Worm (Caenorhabditis elegans) whole organism, L3 larva: Measurements from ENCODE around the gene C14B9.2.

Source experiments
- R02D3.7 ChIP-seq: fragments of 150-350 bp; optimal IDR thresholded peaks from 2 replicates; lab custom pipeline; 2014; ENCODE audit warnings: missing biosample characterization, missing genetic modification characterization
- ZK546.5 ChIP-seq: sonication (generic microtip); optimal IDR thresholded peaks from 2 replicates; lab custom pipeline; 2017; ENCODE audit warnings: missing biosample characterization, missing genetic modification characterization
- aly-2 ChIP-seq: fragments of 150-350 bp; optimal IDR thresholded peaks from 2 replicates; lab custom pipeline; 2014; ENCODE audit warnings: missing biosample characterization, missing genetic modification characterization
- ama-1 ChIP-seq: fragments of 150-350 bp; optimal IDR thresholded peaks from 2 replicates; lab custom pipeline; 2018
- ceh-16 ChIP-seq: sonication (generic microtip); optimal IDR thresholded peaks from 2 replicates; lab custom pipeline; 2017; ENCODE audit warnings: missing biosample characterization, missing genetic modification characterization
- ceh-28 ChIP-seq: fragments of 150-350 bp; optimal IDR thresholded peaks from 2 replicates; lab custom pipeline; 2014; ENCODE audit warnings: missing biosample characterization, missing genetic modification reagents, missing genetic modification characterization
- ceh-82 ChIP-seq: fragments of 150-350 bp; optimal IDR thresholded peaks from 2 replicates; lab custom pipeline; 2014; ENCODE audit warnings: missing biosample characterization, missing genetic modification characterization
- ceh-9 ChIP-seq: sonication (generic microtip); optimal IDR thresholded peaks from 2 replicates; lab custom pipeline; 2018; ENCODE audit warnings: missing biosample characterization, missing genetic modification characterization
- daf-12 ChIP-seq: fragments of 150-350 bp; optimal IDR thresholded peaks from 2 replicates; lab custom pipeline; 2014; ENCODE audit warnings: missing biosample characterization, missing genetic modification reagents, missing genetic modification characterization
- egl-27 ChIP-seq: sonication (generic microtip); optimal IDR thresholded peaks from 4 replicates; lab custom pipeline; 2017; ENCODE audit warnings: missing biosample characterization, missing genetic modification reagents, missing genetic modification characterization
- egl-5 ChIP-seq: fragments of 150-350 bp; optimal IDR thresholded peaks from 2 replicates; lab custom pipeline; 2017; ENCODE audit warnings: missing biosample characterization, missing genetic modification reagents, missing genetic modification characterization, inconsistent platforms
- elt-1 ChIP-seq: fragments of 150-350 bp; optimal IDR thresholded peaks from 2 replicates; lab custom pipeline; 2014; ENCODE audit warnings: missing biosample characterization, missing genetic modification characterization
- elt-2 ChIP-seq: sonication (generic microtip); optimal IDR thresholded peaks from 2 replicates; lab custom pipeline; 2016; ENCODE audit warnings: missing genetic modification reagents, mild to moderate bottlenecking, missing genetic modification characterization, missing compliant biosample characterization
- elt-3 ChIP-seq, 3 experiments: fragments of 150-350 bp in 1 of 3; sonication (generic microtip) in 2 of 3; optimal IDR thresholded peaks; 2 replicates in 2 of 3; 4 replicates in 1 of 3; lab custom pipeline; 2014 to 2017; ENCODE audit warnings: missing biosample characterization in 3 of 3, missing genetic modification characterization in 3 of 3
- eor-1 ChIP-seq, 2 experiments: fragments of 150-350 bp; optimal IDR thresholded peaks; 2 replicates each; lab custom pipeline; 2014 to 2018; ENCODE audit warnings: missing biosample characterization in 2 of 2, missing genetic modification characterization in 2 of 2
- fkh-10 ChIP-seq: sonication (generic microtip); optimal IDR thresholded peaks from 2 replicates; lab custom pipeline; 2017; ENCODE audit warnings: missing biosample characterization, missing genetic modification reagents, missing genetic modification characterization
- fkh-2 ChIP-seq: fragments of 150-350 bp; optimal IDR thresholded peaks from 2 replicates; lab custom pipeline; 2014; ENCODE audit warnings: missing biosample characterization, missing genetic modification reagents, missing genetic modification characterization
- fos-1 ChIP-seq: fragments of 150-350 bp; optimal IDR thresholded peaks from 2 replicates; lab custom pipeline; 2014; ENCODE audit warnings: missing biosample characterization, missing genetic modification characterization
- hmg-11 ChIP-seq: sonication (generic microtip); optimal IDR thresholded peaks from 2 replicates; lab custom pipeline; 2016; ENCODE audit warnings: missing genetic modification characterization, missing compliant biosample characterization
- jun-1 ChIP-seq: fragments of 150-350 bp; optimal IDR thresholded peaks from 2 replicates; lab custom pipeline; 2014; ENCODE audit warnings: missing biosample characterization, missing genetic modification reagents, missing genetic modification characterization
- lin-15B ChIP-seq: fragments of 150-350 bp; optimal IDR thresholded peaks from 2 replicates; lab custom pipeline; 2014; ENCODE audit warnings: missing biosample characterization, missing genetic modification characterization
- lin-39 ChIP-seq: fragments of 150-350 bp; optimal IDR thresholded peaks from 2 replicates; lab custom pipeline; 2018; ENCODE audit warnings: missing biosample characterization, missing genetic modification reagents, missing genetic modification characterization
- lsy-12 ChIP-seq: sonication (generic microtip); optimal IDR thresholded peaks from 2 replicates; lab custom pipeline; 2016; ENCODE audit warnings: mild to moderate bottlenecking, missing genetic modification characterization, missing compliant biosample characterization
- mdl-1 ChIP-seq: fragments of 150-350 bp; optimal IDR thresholded peaks from 2 replicates; lab custom pipeline; 2014; ENCODE audit warnings: missing biosample characterization, missing genetic modification characterization
- mml-1 ChIP-seq: fragments of 150-350 bp; sonication (generic microtip); optimal IDR thresholded peaks from 3 replicates; lab custom pipeline; 2014; ENCODE audit warnings: missing biosample characterization, missing genetic modification characterization
- nfya-1 ChIP-seq: sonication (generic microtip); optimal IDR thresholded peaks from 2 replicates; lab custom pipeline; 2017; ENCODE audit warnings: missing genetic modification characterization, mild to moderate bottlenecking, missing compliant biosample characterization, antibody characterized with exemption, moderate library complexity; ENCODE audit not compliant: insufficient read depth
- nhr-11 ChIP-seq: fragments of 150-350 bp; optimal IDR thresholded peaks from 2 replicates; lab custom pipeline; 2014; ENCODE audit warnings: missing biosample characterization, missing genetic modification characterization
- nhr-12 ChIP-seq: fragments of 150-350 bp; optimal IDR thresholded peaks from 2 replicates; lab custom pipeline; 2014; ENCODE audit warnings: missing biosample characterization, missing genetic modification characterization
- nhr-23 ChIP-seq: fragments of 150-350 bp; optimal IDR thresholded peaks from 2 replicates; lab custom pipeline; 2014; ENCODE audit warnings: missing biosample characterization, missing genetic modification reagents, missing genetic modification characterization
- nhr-237 ChIP-seq: fragments of 150-350 bp; optimal IDR thresholded peaks from 2 replicates; lab custom pipeline; 2014; ENCODE audit warnings: missing biosample characterization, missing genetic modification characterization
- nhr-25 ChIP-seq: sonication (generic microtip); optimal IDR thresholded peaks from 2 replicates; lab custom pipeline; 2017; ENCODE audit warnings: missing biosample characterization, missing genetic modification characterization
- nhr-28 ChIP-seq: fragments of 150-350 bp; optimal IDR thresholded peaks from 2 replicates; lab custom pipeline; 2014; ENCODE audit warnings: missing biosample characterization, missing genetic modification characterization
- nhr-43 ChIP-seq: sonication (generic microtip); optimal IDR thresholded peaks from 2 replicates; lab custom pipeline; 2016; ENCODE audit warnings: mild to moderate bottlenecking, missing genetic modification characterization, missing compliant biosample characterization; ENCODE audit not compliant: poor library complexity, severe bottlenecking
- nhr-67 ChIP-seq: fragments of 150-350 bp; optimal IDR thresholded peaks from 2 replicates; lab custom pipeline; 2014; ENCODE audit warnings: missing biosample characterization, missing genetic modification characterization
- nhr-76 ChIP-seq: fragments of 150-350 bp; sonication (generic microtip); optimal IDR thresholded peaks from 5 replicates; lab custom pipeline; 2014; ENCODE audit warnings: missing biosample characterization, missing genetic modification characterization
- nhr-77 ChIP-seq: fragments of 150-350 bp; optimal IDR thresholded peaks from 2 replicates; lab custom pipeline; 2014; ENCODE audit warnings: missing biosample characterization, missing genetic modification characterization
- pha-4 ChIP-seq: fragments of 150-350 bp; optimal IDR thresholded peaks from 2 replicates; lab custom pipeline; 2014; ENCODE audit warnings: missing biosample characterization, missing genetic modification reagents, missing genetic modification characterization
- pqm-1 ChIP-seq: fragments of 150-350 bp; optimal IDR thresholded peaks from 2 replicates; lab custom pipeline; 2017; ENCODE audit warnings: missing biosample characterization, missing genetic modification characterization, inconsistent platforms
- sea-2 ChIP-seq: fragments of 150-350 bp; sonication (generic microtip); optimal IDR thresholded peaks from 4 replicates; lab custom pipeline; 2014; ENCODE audit warnings: missing biosample characterization, missing genetic modification reagents, missing genetic modification characterization
- skn-1 ChIP-seq: fragments of 150-350 bp; optimal IDR thresholded peaks from 2 replicates; lab custom pipeline; 2014; ENCODE audit warnings: missing biosample characterization, missing genetic modification characterization
- snpc-4 ChIP-seq: fragments of 150-350 bp; optimal IDR thresholded peaks from 2 replicates; lab custom pipeline; 2014; ENCODE audit warnings: missing biosample characterization, missing genetic modification characterization
- tbx-2 ChIP-seq: sonication (generic microtip); optimal IDR thresholded peaks from 2 replicates; lab custom pipeline; 2016; ENCODE audit warnings: mild to moderate bottlenecking, missing genetic modification characterization, missing compliant biosample characterization
- unc-39 ChIP-seq: sonication (generic microtip); optimal IDR thresholded peaks from 4 replicates; lab custom pipeline; 2017; ENCODE audit warnings: missing biosample characterization, missing genetic modification characterization
- unc-62 ChIP-seq: fragments of 150-350 bp; sonication (generic microtip); optimal IDR thresholded peaks from 4 replicates; lab custom pipeline; 2014; ENCODE audit warnings: missing biosample characterization, missing genetic modification reagents, missing genetic modification characterization
- zag-1 ChIP-seq: fragments of 150-350 bp; optimal IDR thresholded peaks from 2 replicates; lab custom pipeline; 2014; ENCODE audit warnings: missing biosample characterization, missing genetic modification characterization
- ztf-11 ChIP-seq: fragments of 150-350 bp; optimal IDR thresholded peaks from 2 replicates; lab custom pipeline; 2014; ENCODE audit warnings: missing biosample characterization, missing genetic modification characterization
- ztf-4 ChIP-seq: fragments of 150-350 bp; optimal IDR thresholded peaks from 2 replicates; lab custom pipeline; 2014; ENCODE audit warnings: missing biosample characterization, missing genetic modification characterization

The C14B9.2 gene

ce11 chrIII:8161238-8161637 lies 27.8 kb downstream of the C14B9.2 start, which contains the start of gene inpp-5K:
Gene inpp-5K, minus strand, starts transcription at chrIII:8161338.
- TF ChIP-seq aly-2 (no peak), nhr-25 (tag; lab: Kevin White, UChicago) (peak; percentile 13)

- TF ChIP-seq ceh-9 (no peak), lsy-12 (tag; lab: Kevin White, UChicago) (no peak), jun-1 (no peak), tbx-2 (tag; lab: Kevin White, UChicago) (no peak), nhr-11 (tag; lab: Kevin White, UChicago) (no peak), nhr-237 (no peak)
Measured at ce11 chrIII:8163283-8163682, 29.8 kb downstream of the C14B9.2 start, which contains the start of gene bath-42. Gene bath-42, minus strand, starts transcription at chrIII:8163383.

- no peak for TF ChIP-seq nhr-12 (tag; lab: Kevin White, UChicago)
- peak; percentile 60 for TF ChIP-seq ama-1 (lab: Kevin White, UChicago)
- no peak for TF ChIP-seq zag-1
- TF ChIP-seq ztf-4 (tag; lab: Kevin White, UChicago): no peak
- no peak for TF ChIP-seq snpc-4
- no peak for TF ChIP-seq mml-1 (tag; lab: Kevin White, UChicago)
- TF ChIP-seq nhr-28 (tag; lab: Kevin White, UChicago): no peak
- TF ChIP-seq ZK546.5 (tag; lab: Kevin White, UChicago): peak; percentile 81
- no peak for TF ChIP-seq tbx-2 (tag; lab: Kevin White, UChicago)
- TF ChIP-seq nhr-25 (tag; lab: Kevin White, UChicago): peak; percentile 94
- peak; percentile 91 for TF ChIP-seq nhr-23
- no peak for TF ChIP-seq sea-2
- TF ChIP-seq jun-1: peak; percentile 50
- peak; percentile 52 for TF ChIP-seq pqm-1
- peak; percentile 87 for TF ChIP-seq lsy-12 (tag; lab: Kevin White, UChicago)
- TF ChIP-seq unc-39 (tag; lab: Kevin White, UChicago): no peak
- TF ChIP-seq nhr-11 (tag; lab: Kevin White, UChicago): no peak
- peak; percentile 98 for TF ChIP-seq pha-4 (tag; lab: Kevin White, UChicago)
- TF ChIP-seq elt-2 (tag; lab: Kevin White, UChicago): peak; percentile 71
- TF ChIP-seq skn-1: peak; percentile 86
- no peak for TF ChIP-seq nhr-77 (tag; lab: Kevin White, UChicago)
- peak; percentile 96 for TF ChIP-seq lin-15B
- TF ChIP-seq ceh-9: no peak
- no peak for TF ChIP-seq nhr-237
- TF ChIP-seq eor-1 (tag; optimal IDR thresholded peaks at IDR 0.05; lab: Kevin White, UChicago): no peak
- TF ChIP-seq mdl-1 (tag; lab: Kevin White, UChicago): no peak
- peak; percentile 98 for TF ChIP-seq nfya-1 (tag; lab: Kevin White, UChicago)
- peak; percentile 20 for TF ChIP-seq unc-62 (GFP tag; lab: Kevin White, UChicago)
- TF ChIP-seq fkh-2 (tag; lab: Kevin White, UChicago): no peak
- TF ChIP-seq R02D3.7 (tag; lab: Kevin White, UChicago): peak; percentile 61
- peak; percentile 90 for TF ChIP-seq egl-5 (tag; lab: Kevin White, UChicago)
- TF ChIP-seq nhr-43 (tag; lab: Kevin White, UChicago): peak; percentile 72
- no peak for TF ChIP-seq fos-1 (tag; lab: Kevin White, UChicago)
- peak; percentile 89 for TF ChIP-seq ceh-28 (tag; lab: Kevin White, UChicago)
- TF ChIP-seq ztf-11 (tag; lab: Kevin White, UChicago): no peak
- TF ChIP-seq fkh-10 (GFP tag; lab: Kevin White, UChicago): peak; percentile 64
- peak; percentile 24 for TF ChIP-seq elt-1 (tag; lab: Kevin White, UChicago)
- no peak for TF ChIP-seq aly-2
- TF ChIP-seq elt-3 (tag; optimal IDR thresholded peaks at IDR 0.05; lab: Kevin White, UChicago): no peak
- TF ChIP-seq daf-12 (tag; lab: Kevin White, UChicago): no peak
- no peak for TF ChIP-seq ceh-82
- TF ChIP-seq nhr-76 (tag; lab: Kevin White, UChicago): no peak
- TF ChIP-seq hmg-11 (tag; lab: Kevin White, UChicago): peak; percentile 85
- peak; percentile 3 for TF ChIP-seq egl-27
- no peak for TF ChIP-seq ceh-16
- peak; percentile 99 for TF ChIP-seq lin-39 (tag; lab: Kevin White, UChicago)
- no peak for TF ChIP-seq nhr-67 (tag; lab: Kevin White, UChicago)
- TF ChIP-seq, all 47 proteins: peak for 22
Measured at ce11 chrIII:8163788-8164423, 30.4 kb downstream of the C14B9.2 start, which contains the start of gene prp-8. Gene prp-8, plus strand, starts transcription at chrIII:8164373.
